Fruit fly (Drosophila melanogaster) whole organism, wandering third instar larva: ENCODE results near the gene AGO2.

Experiments used
- Abd-B ChIP-seq: fragments of >200 bp; optimal IDR thresholded peaks from 2 replicates; lab custom pipeline; 2017; ENCODE audit warnings: missing biosample characterization, missing genetic modification characterization
- CG32264 ChIP-seq: fragments of 200-800 bp; sonication (Bioruptor generic); optimal IDR thresholded peaks from 2 replicates; lab custom pipeline; 2016; ENCODE audit warnings: missing biosample characterization, missing genetic modification characterization
- CG9705 ChIP-seq: fragments of 200-800 bp; sonication (Bioruptor generic); optimal IDR thresholded peaks from 2 replicates; lab custom pipeline; 2018; ENCODE audit warnings: missing biosample characterization, mild to moderate bottlenecking, missing genetic modification characterization
- Dfd ChIP-seq: fragments of >200 bp; optimal IDR thresholded peaks from 2 replicates; lab custom pipeline; 2017; ENCODE audit warnings: missing biosample characterization, missing genetic modification characterization
- Dif ChIP-seq: fragments of 200-275, 200-300 bp; sonication (Bioruptor generic); optimal IDR thresholded peaks from 2 replicates; lab custom pipeline; 2018; ENCODE audit warnings: missing biosample characterization, missing genetic modification characterization; ENCODE audit not compliant: partially characterized antibody
- Hnf4 ChIP-seq: fragments of 200-800 bp; sonication (Bioruptor generic); optimal IDR thresholded peaks from 2 replicates; lab custom pipeline; 2016; ENCODE audit warnings: missing biosample characterization, mild to moderate bottlenecking, missing genetic modification characterization
- Myc ChIP-seq: fragments of >200 bp; optimal IDR thresholded peaks from 2 replicates; lab custom pipeline; 2017
- N ChIP-seq: fragments of >200 bp; optimal IDR thresholded peaks from 2 replicates; lab custom pipeline; 2018; ENCODE audit warnings: missing biosample characterization, missing external identifiers, missing genetic modification characterization
- OdsH ChIP-seq: fragments of 200-800 bp; sonication (Bioruptor generic); optimal IDR thresholded peaks from 2 replicates; lab custom pipeline; 2016; ENCODE audit warnings: missing biosample characterization, mild to moderate bottlenecking, missing genetic modification characterization
- Rel ChIP-seq, 2 experiments: fragments of 200-800 bp; sonication (Bioruptor generic) in 1 of 2; optimal IDR thresholded peaks; 2 replicates in 1 of 2; 3 replicates in 1 of 2; lab custom pipeline; 2016 to 2019; ENCODE audit warnings: mild to moderate bottlenecking in 2 of 2, missing biosample characterization in 2 of 2, missing genetic modification characterization in 2 of 2, moderate library complexity in 1 of 2
- Sp1 ChIP-seq: fragments of 200-800 bp; sonication (Bioruptor generic); optimal IDR thresholded peaks from 3 replicates; lab custom pipeline; 2019; ENCODE audit warnings: missing biosample characterization, mild to moderate bottlenecking, missing genetic modification characterization, moderate library complexity
- Vsx2 ChIP-seq: fragments of 200-300, 225-300 bp; sonication (Bioruptor generic); optimal IDR thresholded peaks from 2 replicates; lab custom pipeline; 2018; ENCODE audit warnings: missing biosample characterization, missing genetic modification characterization; ENCODE audit not compliant: partially characterized antibody
- brk ChIP-seq: fragments of 200-800 bp; sonication (Bioruptor generic); optimal IDR thresholded peaks from 2 replicates; lab custom pipeline; 2016; ENCODE audit warnings: missing biosample characterization, mild to moderate bottlenecking, missing genetic modification characterization
- dl ChIP-seq, 2 experiments: fragments of 175-275, 200-275 bp in 1 of 2; fragments of 200-275 bp in 1 of 2; sonication (Bioruptor generic); optimal IDR thresholded peaks; lab custom pipeline; 2018; ENCODE audit warnings: mild to moderate bottlenecking in 2 of 2, missing biosample characterization in 2 of 2, missing genetic modification characterization in 2 of 2, moderate library complexity in 2 of 2; ENCODE audit not compliant: partially characterized antibody in 2 of 2, insufficient read depth in 1 of 2
- dmrt93B ChIP-seq: fragments of 200-800 bp; sonication (Bioruptor generic); optimal IDR thresholded peaks from 2 replicates; lab custom pipeline; 2018; ENCODE audit warnings: missing biosample characterization, mild to moderate bottlenecking, missing genetic modification characterization
- ey ChIP-seq: fragments of 200-800 bp; sonication (Bioruptor generic); optimal IDR thresholded peaks from 2 replicates; lab custom pipeline; 2016; ENCODE audit warnings: missing biosample characterization, missing genetic modification characterization
- foxo ChIP-seq, 2 experiments: fragments of 200-800 bp; sonication (Bioruptor generic); optimal IDR thresholded peaks; 2 replicates in 1 of 2; 3 replicates in 1 of 2; lab custom pipeline; 2016 to 2017; ENCODE audit warnings: missing biosample characterization in 2 of 2, missing genetic modification characterization in 2 of 2
- fru ChIP-seq: fragments of 200-800 bp; sonication (Bioruptor generic); optimal IDR thresholded peaks from 3 replicates; lab custom pipeline; 2016; ENCODE audit warnings: missing biosample characterization, mild to moderate bottlenecking, missing genetic modification characterization
- h ChIP-seq: fragments of 200-800 bp; sonication (Bioruptor generic); optimal IDR thresholded peaks from 3 replicates; lab custom pipeline; 2016; ENCODE audit warnings: missing biosample characterization, mild to moderate bottlenecking, missing genetic modification characterization
- jim ChIP-seq: fragments of 175-275, 200-325 bp; sonication (Bioruptor generic); optimal IDR thresholded peaks from 2 replicates; lab custom pipeline; 2016; ENCODE audit warnings: missing biosample characterization, mild to moderate bottlenecking, missing genetic modification characterization
- lola ChIP-seq: fragments of >200 bp; optimal IDR thresholded peaks from 2 replicates; lab custom pipeline; 2017; ENCODE audit warnings: missing biosample characterization, missing genetic modification characterization
- psq ChIP-seq: fragments of 200-800 bp; sonication (Bioruptor generic); optimal IDR thresholded peaks from 3 replicates; lab custom pipeline; 2017; ENCODE audit warnings: missing biosample characterization, mild to moderate bottlenecking, missing genetic modification characterization, moderate library complexity
- rgr ChIP-seq: fragments of 200-800 bp; sonication (Bioruptor generic); optimal IDR thresholded peaks from 3 replicates; lab custom pipeline; 2016; ENCODE audit warnings: missing biosample characterization, mild to moderate bottlenecking, missing genetic modification characterization
- sage ChIP-seq: fragments of 200-800 bp; sonication (Bioruptor generic); optimal IDR thresholded peaks from 2 replicates; lab custom pipeline; 2016; ENCODE audit warnings: missing biosample characterization, mild to moderate bottlenecking, missing genetic modification characterization
- sv ChIP-seq: fragments of 200-800 bp; sonication (Bioruptor generic); optimal IDR thresholded peaks from 3 replicates; lab custom pipeline; 2016; ENCODE audit warnings: missing biosample characterization, missing genetic modification characterization
- tai ChIP-seq: sonication (Bioruptor generic); optimal IDR thresholded peaks from 2 replicates; lab custom pipeline; 2016; ENCODE audit warnings: missing biosample characterization, missing genetic modification characterization
- usp ChIP-seq: fragments of >200 bp; optimal IDR thresholded peaks from 2 replicates; lab custom pipeline; 2017; ENCODE audit warnings: missing biosample characterization, missing genetic modification characterization
- woc ChIP-seq: sonication (Bioruptor generic); optimal IDR thresholded peaks from 2 replicates; lab custom pipeline; 2016; ENCODE audit warnings: missing biosample characterization, mild to moderate bottlenecking, missing genetic modification characterization

Gene AGO2

DNA sequence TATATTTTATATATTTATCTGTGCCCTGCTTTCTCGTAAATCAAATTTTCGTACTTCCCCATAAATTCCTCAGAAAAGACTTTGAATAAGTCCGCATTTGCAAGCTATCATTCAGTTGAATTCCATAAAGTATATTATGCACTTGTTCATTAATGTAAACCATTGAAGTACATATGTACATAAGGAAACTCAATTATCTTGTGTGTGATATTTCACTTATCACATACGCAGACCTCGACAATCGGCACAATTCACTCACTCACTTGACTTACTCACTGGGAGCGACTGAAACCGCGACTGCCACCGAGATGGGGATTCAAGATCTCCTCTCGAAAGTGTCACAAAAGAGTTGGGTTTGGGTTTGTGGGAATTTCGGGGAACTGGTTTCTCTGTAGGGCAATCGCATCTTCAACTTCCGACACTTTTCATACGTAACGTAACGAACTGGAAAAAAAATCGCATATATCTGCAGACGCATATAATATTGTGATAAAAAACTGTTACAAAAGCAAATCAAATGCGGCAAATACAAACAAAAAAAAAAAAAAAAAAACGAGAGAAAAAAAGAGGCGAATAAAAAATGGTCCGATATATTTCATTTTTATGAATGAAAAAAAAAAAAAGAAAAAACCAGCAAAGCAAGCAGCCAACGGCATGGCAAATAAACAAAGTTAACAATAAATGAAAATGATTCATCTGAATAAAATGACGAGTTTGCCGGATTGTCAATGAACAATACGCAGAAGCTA lies 43.3 kb downstream of the AGO2 start:
- TF ChIP-seq rgr (GFP tag; lab: Kevin White, UChicago) (peak; percentile 17), psq (GFP tag; lab: Kevin White, UChicago) (no peak), tai (GFP tag; lab: Kevin White, UChicago) (no peak), Sp1 (GFP tag; lab: Kevin White, UChicago) (peak; percentile 17), Abd-B (GFP tag; lab: Kevin White, UChicago) (no peak), usp (no peak), sage (GFP tag; lab: Kevin White, UChicago) (no peak), dmrt93B (GFP tag; lab: Kevin White, UChicago) (no peak), CG32264 (GFP tag; lab: Kevin White, UChicago) (no peak), Dfd (GFP tag; lab: Kevin White, UChicago) (no peak), Rel (GFP tag; optimal IDR thresholded peaks at IDR 0.05; lab: Kevin White, UChicago) (no peak), Rel (tag; optimal IDR thresholded peaks at IDR 0.05; lab: Kevin White, UChicago) (peak; percentile 63), h (peak; percentile 12), dl (GFP tag; optimal IDR thresholded peaks at IDR 0.05; lab: Kevin White, UChicago; ENCODE audit: insufficient read depth in 1 of 2, partially characterized antibody in 2 of 2) (no peak), brk (no peak), Vsx2 (GFP tag; lab: Kevin White, UChicago) (no peak), Hnf4 (GFP tag; lab: Kevin White, UChicago) (no peak), Myc (lab: Kevin White, UChicago) (no peak), ey (GFP tag; lab: Kevin White, UChicago) (no peak), foxo (GFP tag; optimal IDR thresholded peaks at IDR 0.05; lab: Kevin White, UChicago) (no peak), OdsH (GFP tag; lab: Kevin White, UChicago) (no peak), lola (GFP tag; lab: Kevin White, UChicago) (no peak)
- TF ChIP-seq, all 38 proteins: peak for 4

DNA sequence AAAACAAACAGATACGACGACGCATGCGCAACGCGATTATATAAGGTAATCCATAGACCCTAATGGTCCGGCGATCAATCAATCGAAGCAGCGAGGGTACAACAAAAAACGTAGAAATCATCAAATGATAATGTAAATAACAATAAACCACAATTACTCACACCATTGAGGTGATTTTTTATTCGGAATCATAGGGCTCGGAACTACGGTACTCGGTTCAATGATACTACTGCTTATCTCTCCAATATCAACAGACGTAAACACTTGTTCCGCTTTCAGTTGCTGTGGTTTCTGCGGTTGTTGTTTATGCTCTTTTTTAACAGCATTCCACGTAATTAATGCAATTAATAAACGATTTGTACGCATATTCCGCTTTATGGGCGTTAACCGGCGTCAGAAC lies 44.0 kb downstream of the AGO2 start:
- TF ChIP-seq OdsH (GFP tag; lab: Kevin White, UChicago) (no peak), fru (GFP tag; lab: Kevin White, UChicago) (no peak), Vsx2 (GFP tag; lab: Kevin White, UChicago) (no peak), Myc (lab: Kevin White, UChicago) (no peak)
- TF ChIP-seq, all 38 proteins: peak for 0

DNA sequence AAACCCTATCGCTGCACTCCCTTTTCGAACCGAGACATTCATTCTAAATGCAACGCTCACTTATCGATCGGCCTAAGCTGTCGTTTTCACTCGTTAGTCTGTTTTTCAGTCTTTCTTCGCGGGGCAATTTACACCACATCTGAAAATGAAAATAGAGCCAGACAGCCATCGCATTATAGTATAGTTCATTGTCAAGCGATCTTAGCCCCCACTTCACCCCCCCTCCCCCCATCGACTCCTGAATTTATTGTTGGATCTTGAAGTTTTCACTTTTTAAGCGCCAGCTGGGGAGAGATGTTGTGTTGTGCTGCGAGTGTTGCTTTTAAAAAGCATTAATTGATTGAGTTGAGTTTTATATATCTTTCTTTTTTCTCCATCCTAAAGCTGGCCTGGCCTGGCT lies 45.3 kb downstream of the AGO2 start:
- TF ChIP-seq N (GFP tag; lab: Kevin White, UChicago) = no peak
- TF ChIP-seq sv (GFP tag; lab: Kevin White, UChicago) = no peak
- no peak for TF ChIP-seq sage (GFP tag; lab: Kevin White, UChicago)
- TF ChIP-seq Dfd (GFP tag; lab: Kevin White, UChicago) = no peak
- no peak for TF ChIP-seq Dif (GFP tag; lab: Kevin White, UChicago)
- TF ChIP-seq brk = no peak
- TF ChIP-seq woc (GFP tag; lab: Kevin White, UChicago) = no peak
- no peak for TF ChIP-seq dl (GFP tag; optimal IDR thresholded peaks at IDR 0.05; lab: Kevin White, UChicago; ENCODE audit: insufficient read depth in 1 of 2, partially characterized antibody in 2 of 2)
- no peak for TF ChIP-seq OdsH (GFP tag; lab: Kevin White, UChicago)
- no peak for TF ChIP-seq Vsx2 (GFP tag; lab: Kevin White, UChicago)
- no peak for TF ChIP-seq jim (GFP tag; lab: Kevin White, UChicago)
- TF ChIP-seq Abd-B (GFP tag; lab: Kevin White, UChicago) = no peak
- no peak for TF ChIP-seq psq (GFP tag; lab: Kevin White, UChicago)
- TF ChIP-seq h = no peak
- no peak for TF ChIP-seq ey (GFP tag; lab: Kevin White, UChicago)
- no peak for TF ChIP-seq dmrt93B (GFP tag; lab: Kevin White, UChicago)
- TF ChIP-seq, all 38 proteins: peak for 0

DNA sequence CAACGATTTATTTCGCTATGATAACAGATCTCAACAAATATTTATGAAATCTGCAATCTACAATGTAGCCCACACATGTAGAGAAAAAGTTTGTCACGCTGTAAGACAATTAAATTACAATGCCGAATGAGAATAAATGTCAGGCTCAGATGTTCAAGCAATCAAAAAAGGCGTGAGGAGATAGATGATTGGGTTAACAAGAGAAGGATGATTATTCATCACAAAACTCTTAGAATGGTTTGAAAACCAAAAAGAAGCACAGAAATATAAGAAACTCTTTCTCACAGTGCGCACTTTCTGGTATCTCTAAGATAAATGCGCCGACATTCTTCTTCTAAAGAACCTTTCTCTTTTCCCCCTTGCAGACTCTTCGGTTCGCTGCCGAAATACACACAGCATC lies 46.1 kb downstream of the AGO2 start:
- TF ChIP-seq woc (GFP tag; lab: Kevin White, UChicago) = no peak
- no peak for TF ChIP-seq Dfd (GFP tag; lab: Kevin White, UChicago)
- TF ChIP-seq CG9705 (GFP tag; lab: Kevin White, UChicago) = no peak
- no peak for TF ChIP-seq dl (GFP tag; optimal IDR thresholded peaks at IDR 0.05; lab: Kevin White, UChicago; ENCODE audit: insufficient read depth in 1 of 2, partially characterized antibody in 2 of 2)
- no peak for TF ChIP-seq brk
- TF ChIP-seq foxo (GFP tag; optimal IDR thresholded peaks at IDR 0.05; lab: Kevin White, UChicago) = no peak
- no peak for TF ChIP-seq OdsH (GFP tag; lab: Kevin White, UChicago)
- no peak for TF ChIP-seq dmrt93B (GFP tag; lab: Kevin White, UChicago)
